Fruit fly (Drosophila melanogaster) whole organism, adult: ENCODE results near the gene Mst85C.
A peak's percentile ranks its signal among the peaks of the same experiment; 100 is the strongest.

Source experiments
- CG1620 ChIP-seq: fragments of 200-800 bp; sonication (Bioruptor generic); optimal IDR thresholded peaks from 2 replicates; lab custom pipeline; 2016; ENCODE audit warnings: missing biosample characterization, missing genetic modification characterization
- CG33017 ChIP-seq: fragments of 200-800 bp; sonication (Bioruptor generic); optimal IDR thresholded peaks from 2 replicates; lab custom pipeline; 2018; ENCODE audit warnings: missing biosample characterization, mild to moderate bottlenecking, missing genetic modification characterization, moderate library complexity
- CG5204 ChIP-seq: fragments of 200-800 bp; sonication (Bioruptor generic); optimal IDR thresholded peaks from 2 replicates; lab custom pipeline; 2016; ENCODE audit warnings: missing biosample characterization, missing genetic modification characterization
- bab1 ChIP-seq: fragments of 200-800 bp; sonication (Bioruptor generic); optimal IDR thresholded peaks from 3 replicates; lab custom pipeline; 2019; ENCODE audit warnings: missing biosample characterization, mild to moderate bottlenecking, missing genetic modification characterization, moderate library complexity
- cic ChIP-seq: fragments of 200-800 bp; sonication (Bioruptor generic); optimal IDR thresholded peaks from 2 replicates; lab custom pipeline; 2017; ENCODE audit warnings: missing biosample characterization, mild to moderate bottlenecking, missing genetic modification characterization, moderate library complexity
- kay ChIP-seq: fragments of 200-800 bp; sonication (Bioruptor generic); peaks from one replicate; lab custom pipeline; 2016; ENCODE audit warnings: missing biosample characterization, missing genetic modification characterization, borderline replicate concordance
- pad ChIP-seq: fragments of 200-800 bp; sonication (Bioruptor generic); optimal IDR thresholded peaks from 3 replicates; lab custom pipeline; 2017; ENCODE audit warnings: missing biosample characterization, missing genetic modification characterization, mild to moderate bottlenecking, moderate library complexity, missing genetic modification reagents

- TF ChIP-seq pad (GFP tag; lab: Kevin White, UChicago) (no peak), kay (GFP tag; lab: Kevin White, UChicago) (no peak), CG33017 (tag; lab: Kevin White, UChicago) (peak; percentile 43), CG1620 (GFP tag; lab: Kevin White, UChicago) (no peak), CG5204 (GFP tag; lab: Kevin White, UChicago) (peak; percentile 59), cic (GFP tag; lab: Kevin White, UChicago) (no peak), bab1 (GFP tag; lab: Kevin White, UChicago) (no peak)
Measured at dm6 chr3R:9074934-9075333, 26.5 kb downstream of the Mst85C start.
